Worm (Caenorhabditis elegans): ENCODE measurements around the gene F59B2.14.
A peak's percentile ranks its signal among the peaks of the same experiment; 100 is the strongest.

DNA sequence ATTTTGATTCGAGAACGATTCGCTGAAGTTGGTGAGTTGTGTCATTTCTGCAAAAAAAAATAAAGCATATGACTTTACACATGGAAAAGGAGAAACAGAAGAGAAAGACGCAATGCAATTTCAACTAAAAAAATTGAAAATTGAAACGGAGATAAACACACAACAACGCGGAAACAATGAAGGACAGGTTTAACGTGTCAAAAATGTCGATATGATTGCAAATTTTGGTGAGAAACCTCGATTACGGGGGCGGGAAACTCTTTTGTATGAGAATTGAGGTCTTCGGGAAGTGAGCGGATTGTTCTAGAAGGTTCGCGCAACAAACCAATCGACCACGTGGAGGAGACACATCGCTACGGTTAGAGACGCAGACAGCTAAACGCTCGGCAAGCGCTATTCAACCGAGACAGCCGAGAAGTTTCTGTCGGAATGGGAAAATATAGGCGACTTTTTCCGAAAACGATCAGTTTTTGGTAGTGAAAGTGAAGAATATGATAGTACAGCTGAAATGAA is 31.4 kb upstream of the F59B2.14 start, which contains the start of gene R107.5:
- TF ChIP-seq dao-5 (tag; optimal IDR thresholded peaks at IDR 0.05): no peak
- peak; percentile 77 for TF ChIP-seq W03F9.2 (tag; optimal IDR thresholded peaks at IDR 0.05)
- TF ChIP-seq him-1 (tag; optimal IDR thresholded peaks at IDR 0.05): peak; percentile 71
